Worm (Caenorhabditis elegans): ENCODE data around the gene B0391.14.

DNA sequence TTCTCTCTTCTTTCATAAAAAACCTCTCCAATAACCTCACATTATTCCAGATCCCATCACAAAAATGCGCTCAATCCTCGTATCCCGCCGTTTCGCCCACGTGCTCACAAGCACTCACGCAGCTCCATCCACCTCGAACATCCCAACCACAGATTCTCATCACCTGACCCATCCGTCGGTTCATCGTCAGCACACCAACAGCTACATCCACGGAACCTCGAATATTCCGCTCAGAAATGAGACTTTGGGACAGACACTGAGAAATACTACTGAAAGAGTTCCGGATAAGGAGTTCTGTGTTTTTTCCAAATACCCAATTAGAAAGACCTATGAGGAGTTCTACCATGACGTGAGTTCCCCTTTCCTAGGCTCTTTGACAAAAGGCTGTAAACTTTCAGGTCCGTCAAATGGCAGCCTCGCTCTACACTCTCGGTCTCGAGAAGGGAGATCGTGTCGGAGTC is 32.3 kb downstream of the B0391.14 start, which contains the start of gene acs-2:
- no peak for TF ChIP-seq mdl-1 (tag; optimal IDR thresholded peaks at IDR 0.05)
- TF ChIP-seq nhr-28 (tag; optimal IDR thresholded peaks at IDR 0.05), result no peak
- no peak for TF ChIP-seq pqm-1 (tag; optimal IDR thresholded peaks at IDR 0.05)
- TF ChIP-seq ztf-11 (tag; optimal IDR thresholded peaks at IDR 0.05), result no peak
- no peak for TF ChIP-seq zag-1 (tag; optimal IDR thresholded peaks at IDR 0.05)
- TF ChIP-seq aly-2 (tag; optimal IDR thresholded peaks at IDR 0.05), result no peak
- TF ChIP-seq unc-39 (tag; optimal IDR thresholded peaks at IDR 0.05), result no peak
- no peak for TF ChIP-seq nhr-25 (tag; optimal IDR thresholded peaks at IDR 0.05)
- TF ChIP-seq R02D3.7 (tag; optimal IDR thresholded peaks at IDR 0.05), result no peak
- TF ChIP-seq nhr-12 (tag; optimal IDR thresholded peaks at IDR 0.05), result no peak
- no peak for TF ChIP-seq snpc-4 (tag; optimal IDR thresholded peaks at IDR 0.05)
- TF ChIP-seq ceh-82 (tag; optimal IDR thresholded peaks at IDR 0.05), result no peak

Measured in whole organism, L3 larva.